Worm (Caenorhabditis elegans) whole organism, young adult: ENCODE results near the gene arrd-10.

Source experiments
- dpl-1 ChIP-seq: fragments of 150-350 bp; optimal IDR thresholded peaks from 2 replicates; lab custom pipeline; 2014; ENCODE audit warnings: missing biosample characterization, missing genetic modification reagents, missing genetic modification characterization
- mxl-1 ChIP-seq: sonication (generic microtip); optimal IDR thresholded peaks from 2 replicates; lab custom pipeline; 2016; ENCODE audit warnings: missing genetic modification characterization, missing compliant biosample characterization
- nfya-2 ChIP-seq: fragments of 200-800 bp; sonication (Bioruptor generic); IDR thresholded peaks from 2 replicates; pipeline ENCODE4 v1.3.6; 2022; ENCODE audit warnings: missing genetic modification reagents, missing genetic modification characterization, missing compliant biosample characterization
- sea-2 ChIP-seq: fragments of 200-800 bp; sonication (Bioruptor generic); IDR thresholded peaks from 2 replicates; pipeline ENCODE4 v1.3.6; 2022; ENCODE audit warnings: missing genetic modification characterization, missing compliant biosample characterization

- TF ChIP-seq sea-2 (GFP tag; lab: Robert Waterston, UW) (no peak), dpl-1 (no peak), nfya-2 (GFP tag; lab: Robert Waterston, UW) (no peak), mxl-1 (no peak)
These were observed 13.4 kb downstream of the arrd-10 start for ce11 chrII:12953297-12953696.
